Fruit fly (Drosophila melanogaster) whole organism, pupa: ENCODE data around the gene Hou.
A peak's percentile ranks its signal among the peaks of the same experiment; 100 is the strongest.

Experiments
- CG10348 ChIP-seq: fragments of 200-800 bp; sonication (Bioruptor generic); IDR thresholded peaks from 2 replicates; pipeline ENCODE4 v1.3.6; 2022; ENCODE audit warnings: missing biosample characterization, missing genetic modification characterization
- CG12605 ChIP-seq: fragments of 200-800 bp; sonication (Bioruptor generic); IDR thresholded peaks from 2 replicates; pipeline ENCODE4 v1.3.6; 2022; ENCODE audit warnings: missing biosample characterization, missing genetic modification characterization
- CG13204 ChIP-seq: fragments of 200-800 bp; sonication (Bioruptor generic); optimal IDR thresholded peaks from 2 replicates; lab custom pipeline; 2018; ENCODE audit warnings: missing biosample characterization, mild to moderate bottlenecking, missing genetic modification characterization, moderate library complexity
- CG14655 ChIP-seq: fragments of 200-800 bp; sonication (Bioruptor generic); optimal IDR thresholded peaks from 3 replicates; lab custom pipeline; 2017; ENCODE audit warnings: mild to moderate bottlenecking, missing biosample characterization, missing genetic modification reagents, missing genetic modification characterization
- CG15710 ChIP-seq: fragments of 200-800 bp; sonication (Bioruptor generic); optimal IDR thresholded peaks from 2 replicates; lab custom pipeline; 2018; ENCODE audit warnings: missing biosample characterization, mild to moderate bottlenecking, missing genetic modification characterization, moderate library complexity
- CG17806 ChIP-seq: fragments of 200-800 bp; sonication (Bioruptor generic); optimal IDR thresholded peaks from 2 replicates; lab custom pipeline; 2018; ENCODE audit warnings: missing biosample characterization, mild to moderate bottlenecking, missing genetic modification characterization, moderate library complexity
- CG32121 ChIP-seq: fragments of 200-800 bp; sonication (Bioruptor generic); IDR thresholded peaks from 2 replicates; pipeline ENCODE4 v1.3.6; 2022; ENCODE audit warnings: missing biosample characterization, missing genetic modification characterization
- CG34367 ChIP-seq: fragments of 200-800 bp; sonication (Bioruptor generic); optimal IDR thresholded peaks from 2 replicates; lab custom pipeline; 2018; ENCODE audit warnings: missing biosample characterization, mild to moderate bottlenecking, missing genetic modification characterization
- CG4496 ChIP-seq: fragments of 200-800 bp; sonication (Bioruptor generic); IDR thresholded peaks from 3 replicates; pipeline ENCODE4 v1.3.6; 2022; ENCODE audit warnings: missing biosample characterization, missing genetic modification characterization
- CG8159 ChIP-seq: fragments of 200-800 bp; sonication (Bioruptor generic); optimal IDR thresholded peaks from 3 replicates; lab custom pipeline; 2018; ENCODE audit warnings: missing biosample characterization, mild to moderate bottlenecking, missing genetic modification characterization, moderate library complexity
- CG8301 ChIP-seq: fragments of 200-800 bp; sonication (Bioruptor generic); optimal IDR thresholded peaks from 2 replicates; lab custom pipeline; 2018; ENCODE audit warnings: missing biosample characterization, mild to moderate bottlenecking, missing genetic modification characterization
- CG9948 ChIP-seq: fragments of 200-800 bp; sonication (Bioruptor generic); optimal IDR thresholded peaks from 2 replicates; lab custom pipeline; 2018; ENCODE audit warnings: missing biosample characterization, mild to moderate bottlenecking, missing genetic modification characterization, moderate library complexity
- D1 ChIP-seq: fragments of 200-800 bp; sonication (Bioruptor generic); optimal IDR thresholded peaks from 2 replicates; lab custom pipeline; 2018; ENCODE audit warnings: missing biosample characterization, mild to moderate bottlenecking, missing genetic modification characterization, moderate library complexity
- EcR ChIP-seq: fragments of 200-800 bp; sonication (Bioruptor generic); optimal IDR thresholded peaks from 3 replicates; lab custom pipeline; 2019; ENCODE audit warnings: missing biosample characterization, missing genetic modification characterization, mild to moderate bottlenecking, moderate library complexity, missing genetic modification reagents
- Ets98B ChIP-seq: fragments of 200-800 bp; sonication (Bioruptor generic); IDR thresholded peaks from 2 replicates; pipeline ENCODE4 v1.3.6; 2022; ENCODE audit warnings: missing biosample characterization, missing genetic modification characterization
- Pif1A ChIP-seq: fragments of 200-800 bp; sonication (Bioruptor generic); optimal IDR thresholded peaks from 3 replicates; lab custom pipeline; 2016; ENCODE audit warnings: missing biosample characterization, missing genetic modification characterization
- Pif1B ChIP-seq: fragments of 200-800 bp; sonication (Bioruptor generic); optimal IDR thresholded peaks from 3 replicates; lab custom pipeline; 2016; ENCODE audit warnings: missing biosample characterization, missing genetic modification characterization
- Snoo ChIP-seq: fragments of 200-800 bp; sonication (Bioruptor generic); optimal IDR thresholded peaks from 3 replicates; lab custom pipeline; 2017; ENCODE audit warnings: missing biosample characterization, mild to moderate bottlenecking, missing genetic modification characterization, inconsistent platforms
- fd96Ca ChIP-seq: fragments of 200-800 bp; sonication (Bioruptor generic); IDR thresholded peaks from 3 replicates; pipeline ENCODE4 v1.3.6; 2022; ENCODE audit warnings: missing biosample characterization, missing genetic modification characterization
- gl ChIP-seq: fragments of 200-800 bp; sonication (Bioruptor generic); optimal IDR thresholded peaks from 2 replicates; lab custom pipeline; 2018; ENCODE audit warnings: missing biosample characterization, mild to moderate bottlenecking, missing genetic modification characterization
- rn ChIP-seq: fragments of 200-800 bp; sonication (Bioruptor generic); IDR thresholded peaks from 2 replicates; pipeline ENCODE4 v1.3.6; 2022; ENCODE audit warnings: missing biosample characterization, missing genetic modification characterization

The Hou gene

dm6 chrX:18681410-18681809 is 31.2 kb upstream of the Hou start:
- no peak for TF ChIP-seq CG12605 (GFP tag; lab: Robert Waterston, UW)
- TF ChIP-seq EcR (GFP tag; lab: Kevin White, UChicago) = peak; percentile 84
- no peak for TF ChIP-seq CG15710 (tag; lab: Kevin White, UChicago)

DNA sequence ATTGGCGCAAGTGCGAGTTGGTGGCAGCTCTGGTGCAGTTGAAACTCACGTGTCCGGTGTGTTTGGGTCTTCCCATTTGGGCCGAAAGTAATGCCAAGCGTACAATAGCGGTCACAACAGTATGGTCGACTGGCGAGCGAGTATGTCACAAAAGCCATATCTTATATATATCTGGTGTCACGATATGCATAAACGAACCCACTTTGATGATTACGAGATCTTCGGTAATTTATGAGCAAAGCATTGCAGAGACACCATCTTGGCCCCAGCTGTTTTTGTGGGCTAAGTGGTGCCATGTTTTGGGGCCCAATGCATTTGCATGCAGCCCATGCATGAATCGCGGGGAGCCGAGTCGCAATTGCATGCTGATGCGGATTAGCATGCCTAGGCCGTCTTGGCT is 28.6 kb upstream of the Hou start:
- TF ChIP-seq CG14655 (GFP tag; lab: Kevin White, UChicago) = peak; percentile 43
- TF ChIP-seq Ets98B = peak; percentile 52
- TF ChIP-seq CG12605 (GFP tag; lab: Robert Waterston, UW) = peak; percentile 41; the same call in 1 of the 2 replicates
- peak; percentile 14 for TF ChIP-seq Pif1B (GFP tag; lab: Kevin White, UChicago)
- peak; percentile 25 for TF ChIP-seq CG9948 (tag; lab: Kevin White, UChicago)
- peak; percentile 7 for TF ChIP-seq Pif1A (GFP tag; lab: Kevin White, UChicago)
- no peak for TF ChIP-seq rn (GFP tag; lab: Robert Waterston, UW)
- peak; percentile 53; the same call in 1 of the 2 replicates for TF ChIP-seq CG32121
- TF ChIP-seq CG8301 = peak; percentile 29
- no peak for TF ChIP-seq CG34367 (tag; lab: Kevin White, UChicago)
- TF ChIP-seq CG4496 (GFP tag; lab: Robert Waterston, UW) = peak; percentile 75; the same call in 2 of the 3 replicates
- no peak for TF ChIP-seq CG13204 (GFP tag; lab: Kevin White, UChicago)
- 0 out of 2 replicates have a peak, but pooled peaks have one; percentile 31 for TF ChIP-seq CG10348 (GFP tag; lab: Robert Waterston, UW)
- no peak for TF ChIP-seq Snoo (tag; lab: Kevin White, UChicago)
- TF ChIP-seq CG15710 (tag; lab: Kevin White, UChicago) = no peak
- no peak for TF ChIP-seq gl (tag; lab: Kevin White, UChicago)
- TF ChIP-seq CG17806 (tag; lab: Kevin White, UChicago) = no peak
- no peak for TF ChIP-seq CG8159 (tag; lab: Kevin White, UChicago)
- TF ChIP-seq EcR (GFP tag; lab: Kevin White, UChicago) = no peak
- TF ChIP-seq fd96Ca = peak; percentile 79

DNA sequence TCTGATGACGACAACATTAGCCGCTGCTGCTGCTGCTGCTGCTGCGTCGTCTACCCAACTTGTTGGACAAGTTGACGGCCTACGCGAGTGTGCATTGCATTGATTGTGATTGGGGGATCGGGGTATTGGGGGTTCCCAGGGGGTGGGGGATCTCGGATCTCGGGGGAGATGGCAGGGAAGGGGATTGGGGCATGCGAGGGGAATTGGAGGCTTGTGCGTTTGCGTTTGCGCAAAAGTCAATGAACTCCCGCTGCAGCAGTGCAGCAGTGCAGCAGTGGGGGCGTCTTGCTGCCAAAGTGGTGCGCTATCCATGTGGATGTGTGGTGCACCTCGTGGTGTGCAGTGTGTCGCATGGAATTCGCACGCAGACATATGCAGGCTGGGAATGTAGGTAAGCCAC is 26.5 kb upstream of the Hou start:
- TF ChIP-seq EcR (GFP tag; lab: Kevin White, UChicago) (peak; percentile 86), Pif1A (GFP tag; lab: Kevin White, UChicago) (no peak), CG12605 (GFP tag; lab: Robert Waterston, UW) (no peak), CG14655 (GFP tag; lab: Kevin White, UChicago) (no peak), CG13204 (GFP tag; lab: Kevin White, UChicago) (peak; percentile 8), CG8159 (tag; lab: Kevin White, UChicago) (no peak), CG34367 (tag; lab: Kevin White, UChicago) (no peak), rn (GFP tag; lab: Robert Waterston, UW) (no peak)
- TF ChIP-seq, all 21 proteins: peak for 2

DNA sequence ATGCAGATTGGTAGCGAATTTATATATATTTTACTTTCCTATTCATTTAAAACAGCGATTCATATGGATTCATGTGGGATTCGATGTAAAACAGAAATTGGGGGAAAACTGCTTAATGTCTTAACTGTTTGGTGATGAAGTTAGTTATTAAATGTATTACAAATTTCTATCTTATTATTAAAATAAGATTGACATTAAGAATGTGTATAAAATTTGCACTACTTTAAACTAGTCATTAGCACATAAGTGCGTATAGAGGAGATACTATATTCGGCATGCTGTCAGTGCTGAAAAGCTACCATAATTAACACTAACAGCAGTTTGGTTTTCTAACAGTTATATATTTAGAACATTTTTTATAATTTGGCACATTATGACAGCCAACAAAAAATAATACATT is 25.5 kb upstream of the Hou start:
- TF ChIP-seq CG14655 (GFP tag; lab: Kevin White, UChicago) (peak; percentile 51), Pif1A (GFP tag; lab: Kevin White, UChicago) (peak; percentile 6), CG34367 (tag; lab: Kevin White, UChicago) (no peak)

DNA sequence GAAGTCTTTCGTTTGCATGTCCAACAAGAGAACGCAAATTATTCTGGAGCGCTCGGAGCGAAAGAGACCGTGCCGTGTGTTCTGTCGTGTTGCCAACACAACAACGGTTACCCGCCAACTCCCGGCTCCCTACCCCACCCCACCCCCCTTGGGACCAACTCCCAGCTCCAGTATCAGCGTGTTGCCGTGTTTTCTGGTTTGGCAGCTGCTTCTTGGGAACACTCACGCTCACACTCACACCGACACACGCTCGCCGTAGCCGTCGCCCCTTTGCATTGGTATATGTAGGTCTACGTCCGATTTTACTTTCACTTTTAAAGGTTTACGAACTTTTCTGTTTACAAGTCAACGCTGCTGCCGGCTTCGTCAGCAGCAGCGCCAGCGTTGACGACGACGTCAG is 25.0 kb upstream of the Hou start:
- TF ChIP-seq CG12605 (GFP tag; lab: Robert Waterston, UW) (no peak), CG9948 (tag; lab: Kevin White, UChicago) (no peak), CG10348 (GFP tag; lab: Robert Waterston, UW) (no peak), CG15710 (tag; lab: Kevin White, UChicago) (no peak), CG13204 (GFP tag; lab: Kevin White, UChicago) (peak; percentile 70), Snoo (tag; lab: Kevin White, UChicago) (no peak), Ets98B (no peak), CG4496 (GFP tag; lab: Robert Waterston, UW) (peak; percentile 59; the same call in 1 of the 3 replicates), Pif1B (GFP tag; lab: Kevin White, UChicago) (no peak), CG8301 (no peak), CG32121 (no peak), CG17806 (tag; lab: Kevin White, UChicago) (no peak), CG34367 (tag; lab: Kevin White, UChicago) (no peak), fd96Ca (no peak), CG14655 (GFP tag; lab: Kevin White, UChicago) (no peak), EcR (GFP tag; lab: Kevin White, UChicago) (peak; percentile 92), rn (GFP tag; lab: Robert Waterston, UW) (no peak), Pif1A (GFP tag; lab: Kevin White, UChicago) (no peak), gl (tag; lab: Kevin White, UChicago) (no peak), CG8159 (tag; lab: Kevin White, UChicago) (no peak), D1 (no peak)

dm6 chrX:18672900-18673529 is 22.8 kb upstream of the Hou start:
- TF ChIP-seq EcR (GFP tag; lab: Kevin White, UChicago) (no peak), gl (tag; lab: Kevin White, UChicago) (no peak), Pif1B (GFP tag; lab: Kevin White, UChicago) (no peak), Snoo (tag; lab: Kevin White, UChicago) (no peak), CG9948 (tag; lab: Kevin White, UChicago) (no peak), CG10348 (GFP tag; lab: Robert Waterston, UW) (no peak), CG14655 (GFP tag; lab: Kevin White, UChicago) (no peak), CG12605 (GFP tag; lab: Robert Waterston, UW) (no peak), CG4496 (GFP tag; lab: Robert Waterston, UW) (no peak), D1 (no peak), fd96Ca (no peak), Pif1A (GFP tag; lab: Kevin White, UChicago) (no peak), CG17806 (tag; lab: Kevin White, UChicago) (no peak), CG8159 (tag; lab: Kevin White, UChicago) (no peak)
- TF ChIP-seq, all 21 proteins: peak for 0
